Fruit fly (Drosophila melanogaster): ENCODE measurements around the gene CG17272.

The CG17272 gene

DNA sequence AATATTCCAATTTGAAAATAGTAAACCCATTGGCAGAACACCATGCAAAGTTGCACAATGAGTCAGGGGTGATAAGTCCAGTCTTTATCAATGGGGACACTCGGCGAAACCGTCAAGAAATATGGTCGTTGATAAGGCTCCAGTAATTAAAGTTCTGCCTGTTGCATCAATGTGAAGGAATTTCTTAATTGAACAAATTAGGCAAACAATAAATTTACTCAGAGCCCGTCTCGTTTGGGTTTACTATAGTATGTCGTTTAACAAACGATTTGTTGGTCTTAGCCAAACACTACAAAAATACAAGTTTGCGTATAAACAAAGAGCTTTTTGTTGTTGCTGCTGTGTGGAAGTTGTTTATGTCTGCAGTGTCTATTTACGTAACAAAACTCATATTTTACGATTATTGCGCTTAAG lies 10.7 kb upstream of the CG17272 start (continued):
- TF ChIP-seq sc (optimal IDR thresholded peaks at IDR 0.05) (no peak), sc (GFP tag; optimal IDR thresholded peaks at IDR 0.05) (peak; percentile 35), Bgb (GFP tag; IDR thresholded peaks at IDR 0.05; ENCODE audit: partially characterized antibody) (no peak), Hand (GFP tag; optimal IDR thresholded peaks at IDR 0.05) (no peak), NfI (GFP tag; optimal IDR thresholded peaks at IDR 0.05) (peak; percentile 6), CG7987 (GFP tag; optimal IDR thresholded peaks at IDR 0.05) (peak; percentile 75), BtbVII (GFP tag; optimal IDR thresholded peaks at IDR 0.05) (peak; percentile 74), CG2120 (GFP tag; optimal IDR thresholded peaks at IDR 0.05) (peak; percentile 32), CG1832 (GFP tag; optimal IDR thresholded peaks at IDR 0.05) (no peak), CG4854 (GFP tag; optimal IDR thresholded peaks at IDR 0.05) (no peak), CG17328 (GFP tag; IDR thresholded peaks at IDR 0.05) (no peak), lov (optimal IDR thresholded peaks at IDR 0.05) (no peak), lov (GFP tag; IDR thresholded peaks at IDR 0.05) (no peak), CG1024 (GFP tag; IDR thresholded peaks at IDR 0.05) (no peak), slou (GFP tag; optimal IDR thresholded peaks at IDR 0.05) (peak; percentile 0), TFAM (GFP tag; optimal IDR thresholded peaks at IDR 0.05) (no peak), CG32532 (GFP tag; IDR thresholded peaks at IDR 0.05) (no peak), Dp (GFP tag; optimal IDR thresholded peaks at IDR 0.05) (no peak), CG8290 (GFP tag; optimal IDR thresholded peaks at IDR 0.05) (no peak), CG8290 (tag; optimal IDR thresholded peaks at IDR 0.05) (peak in 1 of 2 experiments; percentile 91), Ets65A (GFP tag) (no peak), Ada2b (GFP tag; IDR thresholded peaks at IDR 0.05) (no peak; the same call in 1 of the 2 replicates), CG7928 (GFP tag; optimal IDR thresholded peaks at IDR 0.05) (peak; percentile 18), MBD-R2 (GFP tag; IDR thresholded peaks at IDR 0.05) (no peak), tup (GFP tag; optimal IDR thresholded peaks at IDR 0.05) (no peak), dm (GFP tag; optimal IDR thresholded peaks at IDR 0.05) (no peak), mld (GFP tag; IDR thresholded peaks at IDR 0.05; ENCODE audit: partially characterized antibody) (no peak), fru (optimal IDR thresholded peaks at IDR 0.05) (no peak), D19B (GFP tag; optimal IDR thresholded peaks at IDR 0.05) (peak; percentile 6), sim (GFP tag; IDR thresholded peaks at IDR 0.05) (no peak), lab (GFP tag; optimal IDR thresholded peaks at IDR 0.05) (peak; percentile 87), al (GFP tag; IDR thresholded peaks at IDR 0.05) (no peak), CG11398 (GFP tag; optimal IDR thresholded peaks at IDR 0.05) (peak; percentile 46), Nf-YA (GFP tag; IDR thresholded peaks at IDR 0.05) (no peak), pnt (GFP tag; optimal IDR thresholded peaks at IDR 0.05) (no peak), CG2129 (GFP tag; IDR thresholded peaks at IDR 0.05; ENCODE audit: partially characterized antibody) (no peak), Dip3 (GFP tag; optimal IDR thresholded peaks at IDR 0.05) (no peak), Pdp1 (GFP tag; optimal IDR thresholded peaks at IDR 0.05) (peak; percentile 11 to 68), CG9609 (GFP tag; optimal IDR thresholded peaks at IDR 0.05) (no peak), CG4404 (GFP tag; IDR thresholded peaks at IDR 0.05) (no peak), CG11085 (GFP tag; IDR thresholded peaks at IDR 0.05) (no peak), pzg (GFP tag; optimal IDR thresholded peaks at IDR 0.05) (no peak), Fer1 (GFP tag; optimal IDR thresholded peaks at IDR 0.05) (peak; percentile 59), tio (GFP tag; optimal IDR thresholded peaks at IDR 0.05) (no peak), CkIIα-i1 (GFP tag; IDR thresholded peaks at IDR 0.05) (no peak), sqz (GFP tag; optimal IDR thresholded peaks at IDR 0.05) (no peak), Myb (GFP tag; optimal IDR thresholded peaks at IDR 0.05) (no peak), CG34376 (GFP tag; optimal IDR thresholded peaks at IDR 0.05) (peak; percentile 22), insv (GFP tag; optimal IDR thresholded peaks at IDR 0.05) (no peak), Ssrp (tag; optimal IDR thresholded peaks at IDR 0.05) (no peak), CG12299 (tag; optimal IDR thresholded peaks at IDR 0.05) (peak; percentile 65), CG17359 (tag; optimal IDR thresholded peaks at IDR 0.05) (peak; percentile 66), CG34422 (GFP tag; IDR thresholded peaks at IDR 0.05) (no peak)
